Worm (Caenorhabditis elegans) whole organism, L1 larva: ENCODE results near the gene ugt-44.

ENCODE experiments used
- C16A3.4 ChIP-seq: fragments of 150-350 bp; optimal IDR thresholded peaks from 2 replicates; lab custom pipeline; 2014; ENCODE audit warnings: missing biosample characterization, missing genetic modification characterization
- C34B4.2 ChIP-seq: sonication (generic microtip); optimal IDR thresholded peaks from 2 replicates; lab custom pipeline; 2017; ENCODE audit warnings: mild to moderate bottlenecking, missing genetic modification characterization, missing compliant biosample characterization
- F16B12.6 ChIP-seq: fragments of 150-350 bp; optimal IDR thresholded peaks from 2 replicates; lab custom pipeline; 2014; ENCODE audit warnings: missing biosample characterization, missing genetic modification characterization
- Y116A8C.19 ChIP-seq: sonication (generic microtip); optimal IDR thresholded peaks from 2 replicates; lab custom pipeline; 2016; ENCODE audit warnings: missing compliant biosample characterization, missing genetic modification characterization, borderline replicate concordance
- aly-2 ChIP-seq: fragments of 150-350 bp; optimal IDR thresholded peaks from 2 replicates; lab custom pipeline; 2014; ENCODE audit warnings: missing biosample characterization, missing genetic modification characterization
- ceh-63 ChIP-seq: fragments of 200-800 bp; sonication (Bioruptor generic); optimal IDR thresholded peaks from 2 replicates; lab custom pipeline; 2018; ENCODE audit warnings: mild to moderate bottlenecking, missing genetic modification characterization, missing compliant biosample characterization
- ceh-8 ChIP-seq: fragments of 200-800 bp; sonication (Bioruptor generic); optimal IDR thresholded peaks from 2 replicates; lab custom pipeline; 2018; ENCODE audit warnings: mild to moderate bottlenecking, missing genetic modification characterization, moderate library complexity, missing compliant biosample characterization
- ceh-82 ChIP-seq, 3 experiments: fragments of 150-350 bp in 1 of 3; sonication (generic microtip) in 2 of 3; optimal IDR thresholded peaks; 2 replicates each; lab custom pipeline; 2014 to 2017; ENCODE audit warnings: missing biosample characterization in 3 of 3, missing genetic modification characterization in 3 of 3
- dpl-1 ChIP-seq, 3 experiments: fragments of 150-350 bp in 2 of 3; sonication (generic microtip) in 1 of 3; optimal IDR thresholded peaks; 2 replicates each; lab custom pipeline; 2014 to 2017; ENCODE audit warnings: missing biosample characterization in 3 of 3, missing genetic modification characterization in 3 of 3, missing genetic modification reagents in 3 of 3
- dsc-1 ChIP-seq: sonication (generic microtip); optimal IDR thresholded peaks from 2 replicates; lab custom pipeline; 2016; ENCODE audit warnings: mild to moderate bottlenecking, missing genetic modification characterization, missing compliant biosample characterization
- efl-1 ChIP-seq, 4 experiments: fragments of 150-350 bp; optimal IDR thresholded peaks in 3 of 4; peaks in 1 of 4; 1 replicate in 1 of 4; 2 replicates in 3 of 4; lab custom pipeline; 2014; ENCODE audit warnings: missing biosample characterization in 2 of 4, missing genetic modification characterization in 2 of 4, missing genetic modification reagents in 2 of 4
- egl-13 ChIP-seq: sonication (generic microtip); optimal IDR thresholded peaks from 2 replicates; lab custom pipeline; 2016; ENCODE audit warnings: missing genotype, missing genetic modification reagents, missing genetic modification characterization, missing compliant biosample characterization
- fkh-10 ChIP-seq: sonication (generic microtip); optimal IDR thresholded peaks from 2 replicates; lab custom pipeline; 2017; ENCODE audit warnings: missing biosample characterization, missing genetic modification reagents, missing genetic modification characterization
- fkh-8 ChIP-seq: sonication (generic microtip); optimal IDR thresholded peaks from 2 replicates; lab custom pipeline; 2016; ENCODE audit warnings: mild to moderate bottlenecking, missing genetic modification characterization, missing compliant biosample characterization
- fos-1 ChIP-seq: fragments of 150-350 bp; optimal IDR thresholded peaks from 2 replicates; lab custom pipeline; 2014; ENCODE audit warnings: missing biosample characterization, missing genetic modification characterization
- grh-1 ChIP-seq: fragments of 200-800 bp; sonication (Bioruptor generic); IDR thresholded peaks from 2 replicates; pipeline ENCODE4 v1.3.6; 2022; ENCODE audit warnings: missing genetic modification reagents, missing genetic modification characterization, missing compliant biosample characterization
- irx-1 ChIP-seq: sonication (generic microtip); optimal IDR thresholded peaks from 2 replicates; lab custom pipeline; 2016; ENCODE audit warnings: missing genetic modification characterization, missing compliant biosample characterization
- isw-1 ChIP-seq: fragments of 200-800 bp; sonication (Bioruptor generic); IDR thresholded peaks from 2 replicates; pipeline ENCODE4 v1.3.6; 2022; ENCODE audit warnings: missing genetic modification characterization, missing compliant biosample characterization
- jun-1 ChIP-seq: fragments of 150-350 bp; optimal IDR thresholded peaks from 2 replicates; lab custom pipeline; 2014; ENCODE audit warnings: missing biosample characterization, missing genetic modification reagents, missing genetic modification characterization
- lin-13 ChIP-seq: fragments of 150-350 bp; optimal IDR thresholded peaks from 2 replicates; lab custom pipeline; 2014; ENCODE audit warnings: missing biosample characterization, missing genetic modification reagents, missing genetic modification characterization
- lin-14 ChIP-seq: fragments of 200-800 bp; sonication (Bioruptor generic); optimal IDR thresholded peaks from 2 replicates; lab custom pipeline; 2018; ENCODE audit warnings: mild to moderate bottlenecking, missing genetic modification characterization, moderate library complexity, missing compliant biosample characterization
- lin-15B ChIP-seq: fragments of 150-350 bp; sonication (generic microtip); optimal IDR thresholded peaks from 3 replicates; lab custom pipeline; 2014; ENCODE audit warnings: missing biosample characterization, missing genetic modification characterization
- lin-35 ChIP-seq, 2 experiments: fragments of 150-350 bp; optimal IDR thresholded peaks; 2 replicates each; lab custom pipeline; 2014; ENCODE audit warnings: missing biosample characterization in 2 of 2, missing genetic modification characterization in 2 of 2, missing genetic modification reagents in 2 of 2
- lir-3 ChIP-seq: sonication (generic microtip); optimal IDR thresholded peaks from 2 replicates; lab custom pipeline; 2016; ENCODE audit warnings: mild to moderate bottlenecking, missing genetic modification characterization, moderate library complexity, missing compliant biosample characterization; ENCODE audit not compliant: poor library complexity
- lsy-2 ChIP-seq, 2 experiments: fragments of 150-350 bp; optimal IDR thresholded peaks; 2 replicates each; lab custom pipeline; 2014; ENCODE audit warnings: missing biosample characterization in 2 of 2, missing genetic modification characterization in 2 of 2
- mab-9 ChIP-seq: fragments of 200-800 bp; sonication (Bioruptor generic); IDR thresholded peaks from 2 replicates; pipeline ENCODE4 v1.3.6; 2022; ENCODE audit warnings: missing genetic modification reagents, missing genetic modification characterization, missing compliant biosample characterization
- mef-2 ChIP-seq: fragments of 150-350 bp; optimal IDR thresholded peaks from 2 replicates; lab custom pipeline; 2014; ENCODE audit warnings: missing biosample characterization, missing genetic modification characterization
- mep-1 ChIP-seq: fragments of 150-350 bp; optimal IDR thresholded peaks from 2 replicates; lab custom pipeline; 2014; ENCODE audit warnings: missing biosample characterization, missing genetic modification characterization
- nhr-11 ChIP-seq: fragments of 150-350 bp; optimal IDR thresholded peaks from 2 replicates; lab custom pipeline; 2014; ENCODE audit warnings: missing biosample characterization, missing genetic modification characterization
- nhr-19 ChIP-seq: fragments of 200-800 bp; sonication (Bioruptor generic); conservative IDR thresholded peaks from 2 replicates; pipeline ENCODE4 v1.3.6; 2022; ENCODE audit warnings: missing genetic modification characterization, missing compliant biosample characterization
- nhr-47 ChIP-seq: sonication (generic microtip); optimal IDR thresholded peaks from 2 replicates; lab custom pipeline; 2016; ENCODE audit warnings: mild to moderate bottlenecking, missing genetic modification characterization, moderate library complexity, missing compliant biosample characterization
- nhr-71 ChIP-seq: sonication (generic microtip); optimal IDR thresholded peaks from 2 replicates; lab custom pipeline; 2016; ENCODE audit warnings: mild to moderate bottlenecking, missing genetic modification characterization, moderate library complexity, missing compliant biosample characterization
- pag-3 ChIP-seq: sonication (generic microtip); optimal IDR thresholded peaks from 2 replicates; lab custom pipeline; 2017; ENCODE audit warnings: missing genetic modification characterization, mild to moderate bottlenecking, missing compliant biosample characterization, antibody characterized with exemption, borderline replicate concordance; ENCODE audit not compliant: insufficient read depth
- pax-3 ChIP-seq: fragments of 200-800 bp; sonication (Bioruptor generic); optimal IDR thresholded peaks from 2 replicates; lab custom pipeline; 2018; ENCODE audit warnings: mild to moderate bottlenecking, missing genetic modification characterization, moderate library complexity, missing compliant biosample characterization
- rnt-1 ChIP-seq: sonication (generic microtip); optimal IDR thresholded peaks from 2 replicates; lab custom pipeline; 2016; ENCODE audit warnings: mild to moderate bottlenecking, missing genetic modification characterization, moderate library complexity, missing compliant biosample characterization
- skn-1 ChIP-seq: fragments of 150-350 bp; optimal IDR thresholded peaks from 2 replicates; lab custom pipeline; 2014; ENCODE audit warnings: missing biosample characterization, missing genetic modification characterization
- snpc-4 ChIP-seq: fragments of 150-350 bp; optimal IDR thresholded peaks from 2 replicates; lab custom pipeline; 2014; ENCODE audit warnings: missing biosample characterization, missing genetic modification characterization
- snu-23 ChIP-seq: sonication (generic microtip); optimal IDR thresholded peaks from 2 replicates; lab custom pipeline; 2016; ENCODE audit warnings: missing genetic modification characterization, missing compliant biosample characterization
- sox-4 ChIP-seq: sonication (generic microtip); optimal IDR thresholded peaks from 2 replicates; lab custom pipeline; 2016; ENCODE audit warnings: missing genetic modification characterization, missing compliant biosample characterization
- swsn-7 ChIP-seq: sonication (generic microtip); optimal IDR thresholded peaks from 2 replicates; lab custom pipeline; 2016; ENCODE audit warnings: missing genetic modification characterization, missing compliant biosample characterization
- tbx-2 ChIP-seq: sonication (generic microtip); optimal IDR thresholded peaks from 2 replicates; lab custom pipeline; 2016; ENCODE audit warnings: missing genetic modification characterization, missing compliant biosample characterization
- unc-30 ChIP-seq: sonication (generic microtip); optimal IDR thresholded peaks from 2 replicates; lab custom pipeline; 2017; ENCODE audit warnings: missing biosample characterization, missing genetic modification characterization
- unc-86 ChIP-seq: sonication (generic microtip); optimal IDR thresholded peaks from 2 replicates; lab custom pipeline; 2016; ENCODE audit warnings: missing genetic modification characterization, missing compliant biosample characterization
- xbp-1 ChIP-seq: sonication (generic microtip); optimal IDR thresholded peaks from 2 replicates; lab custom pipeline; 2016; ENCODE audit warnings: missing genetic modification characterization, missing compliant biosample characterization
- zag-1 ChIP-seq: fragments of 150-350 bp; optimal IDR thresholded peaks from 2 replicates; lab custom pipeline; 2014; ENCODE audit warnings: missing biosample characterization, missing genetic modification characterization
- zip-4 ChIP-seq: fragments of 200-800 bp; sonication (Bioruptor generic); optimal IDR thresholded peaks from 2 replicates; lab custom pipeline; 2018; ENCODE audit warnings: mild to moderate bottlenecking, missing genetic modification characterization, moderate library complexity, missing compliant biosample characterization
- ztf-11 ChIP-seq, 2 experiments: sonication (generic microtip); optimal IDR thresholded peaks; 2 replicates each; lab custom pipeline; 2016 to 2017; ENCODE audit warnings: missing genetic modification characterization in 2 of 2, missing biosample characterization in 1 of 2, missing compliant biosample characterization in 1 of 2

The ugt-44 gene

DNA sequence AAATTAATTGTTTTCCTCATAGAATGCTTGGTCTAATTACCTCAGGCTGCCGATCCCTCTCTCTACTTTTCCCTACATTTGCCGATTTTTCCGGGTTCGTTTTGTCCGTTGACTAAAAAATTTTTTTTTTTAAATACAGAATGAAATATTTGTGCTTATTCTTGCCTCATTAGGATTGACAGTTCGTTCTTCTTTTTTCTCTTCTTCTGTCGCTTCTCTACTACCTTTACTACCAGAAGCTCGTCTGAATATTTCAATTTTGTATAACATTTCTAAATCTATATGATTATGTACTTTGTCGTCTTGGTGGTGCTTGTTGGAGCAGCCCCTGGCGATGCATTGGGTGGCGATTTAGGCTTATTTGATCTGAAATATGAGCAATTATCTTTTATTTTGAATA lies 5.7 kb downstream of the ugt-44 start:
- TF ChIP-seq rnt-1 (tag; lab: Kevin White, UChicago) = no peak

DNA sequence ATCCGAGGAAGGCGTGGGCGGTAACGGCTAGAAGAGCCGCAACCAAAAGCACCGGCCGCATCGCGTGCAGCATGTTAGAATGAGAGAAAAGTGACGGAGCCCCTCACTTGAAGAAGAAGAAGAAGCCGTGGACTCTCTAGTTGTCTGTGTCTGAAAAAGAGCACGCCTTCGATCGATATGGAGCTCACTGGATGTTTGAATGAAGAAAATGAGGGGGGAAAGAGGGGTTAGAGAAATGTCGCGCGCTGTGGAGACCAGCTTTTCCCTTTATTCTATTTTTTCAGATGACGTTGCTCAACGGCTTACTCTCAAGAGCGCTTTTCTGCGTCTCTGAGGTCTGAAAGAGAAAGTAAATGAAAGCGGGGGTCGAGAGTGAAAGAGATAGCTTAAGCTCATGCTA lies 12.2 kb downstream of the ugt-44 start, which contains the start of gene egl-21:
Gene egl-21 (minus strand): TSS at position 150 of the 400 bp plus-strand sequence.
- TF ChIP-seq tbx-2 (tag; lab: Kevin White, UChicago) (peak; percentile 63), pax-3 (tag; lab: Kevin White, UChicago) (peak; percentile 60), Y116A8C.19 (tag; lab: Kevin White, UChicago) (no peak), skn-1 (peak; percentile 37), egl-13 (peak; percentile 81), lsy-2 (tag; optimal IDR thresholded peaks at IDR 0.05; lab: Kevin White, UChicago) (peak; percentile 16 to 68), swsn-7 (peak; percentile 73), nhr-19 (GFP tag; lab: Robert Waterston, UW) (peak; percentile 15; the same call in 1 of the 2 replicates), unc-86 (tag; lab: Kevin White, UChicago) (peak; percentile 82), C34B4.2 (tag; lab: Kevin White, UChicago) (no peak), rnt-1 (tag; lab: Kevin White, UChicago) (peak; percentile 12), F16B12.6 (no peak), unc-30 (no peak), lir-3 (tag; lab: Kevin White, UChicago) (peak; percentile 42), ceh-8 (peak; percentile 0), snpc-4 (tag; lab: Kevin White, UChicago) (peak; percentile 10), efl-1 (optimal IDR thresholded peaks at IDR 0.05; lab: Kevin White, UChicago) (peak; percentile 36 to 45), efl-1 (GFP tag; optimal IDR thresholded peaks at IDR 0.05 in 1 of 2; lab: Kevin White, UChicago) (no peak), mef-2 (tag; lab: Kevin White, UChicago) (peak; percentile 59), isw-1 (peak; percentile 61), aly-2 (tag; lab: Kevin White, UChicago) (no peak), nhr-11 (peak; percentile 38), dpl-1 (GFP tag; optimal IDR thresholded peaks at IDR 0.05; lab: Kevin White, UChicago) (peak in 1 of 3 experiments; percentile 21), lin-15B (tag; lab: Kevin White, UChicago) (no peak), lin-13 (GFP tag; lab: Kevin White, UChicago) (peak; percentile 51), zip-4 (GFP tag; lab: Kevin White, UChicago) (peak; percentile 7), nhr-71 (tag; lab: Kevin White, UChicago) (peak; percentile 83), mep-1 (peak; percentile 45), fkh-10 (peak; percentile 82), lin-35 (GFP tag; optimal IDR thresholded peaks at IDR 0.05; lab: Kevin White, UChicago) (peak in 1 of 2 experiments; percentile 53), mab-9 (no peak), snu-23 (peak; percentile 56), fkh-8 (tag; lab: Kevin White, UChicago) (peak; percentile 95), nhr-47 (tag; lab: Kevin White, UChicago) (peak; percentile 80), C16A3.4 (tag; lab: Kevin White, UChicago) (peak; percentile 6), ceh-82 (tag; optimal IDR thresholded peaks at IDR 0.05; lab: Kevin White, UChicago) (peak; percentile 35 to 65 (median 52)), ztf-11 (tag; optimal IDR thresholded peaks at IDR 0.05; lab: Kevin White, UChicago) (peak in 1 of 2 experiments; percentile 18), pag-3 (tag; lab: Kevin White, UChicago) (no peak), fos-1 (tag; lab: Kevin White, UChicago) (peak; percentile 14), lin-14 (GFP tag; lab: Kevin White, UChicago) (peak; percentile 93), irx-1 (no peak), sox-4 (tag; lab: Kevin White, UChicago) (peak; percentile 23), ceh-63 (no peak), dsc-1 (tag; lab: Kevin White, UChicago) (peak; percentile 55), grh-1 (GFP tag; lab: Robert Waterston, UW) (no peak), zag-1 (peak; percentile 34), jun-1 (tag; lab: Kevin White, UChicago) (peak; percentile 70), xbp-1 (tag; lab: Kevin White, UChicago) (peak; percentile 88)
